Fruit fly (Drosophila melanogaster) whole organism, prepupa: Measurements from ENCODE around the gene comm3.
A peak's percentile ranks its signal among the peaks of the same experiment; 100 is the strongest.

Experiments used
- CG11294 ChIP-seq: fragments of 200-800 bp; sonication (Bioruptor generic); IDR thresholded peaks from 2 replicates; pipeline ENCODE4 v1.3.6; 2022; ENCODE audit warnings: missing biosample characterization, missing genetic modification characterization
- CG11762 ChIP-seq: fragments of 200-800 bp; sonication (Bioruptor generic); optimal IDR thresholded peaks from 3 replicates; lab custom pipeline; 2016; ENCODE audit warnings: missing biosample characterization, missing genetic modification characterization; ENCODE audit not compliant: insufficient read depth
- CG11902 ChIP-seq: fragments of 200-800 bp; sonication (Bioruptor generic); optimal IDR thresholded peaks from 3 replicates; lab custom pipeline; 2016; ENCODE audit warnings: missing biosample characterization, missing genetic modification characterization
- CG15336 ChIP-seq: fragments of 200-800 bp; sonication (Bioruptor generic); IDR thresholded peaks from 2 replicates; pipeline ENCODE4 v1.3.6; 2022; ENCODE audit warnings: missing biosample characterization, missing genetic modification characterization
- CG16779 ChIP-seq: fragments of 200-800 bp; sonication (Bioruptor generic); optimal IDR thresholded peaks from 3 replicates; lab custom pipeline; 2017; ENCODE audit warnings: missing biosample characterization, mild to moderate bottlenecking, missing genetic modification characterization
- CG3032 ChIP-seq: fragments of 200-800 bp; optimal IDR thresholded peaks from 2 replicates; lab custom pipeline; 2019; ENCODE audit warnings: missing biosample characterization, mild to moderate bottlenecking, missing genetic modification characterization, moderate library complexity
- CG31627 ChIP-seq: fragments of 200-800 bp; sonication (Bioruptor generic); optimal IDR thresholded peaks from 3 replicates; lab custom pipeline; 2016; ENCODE audit warnings: missing biosample characterization, missing genetic modification characterization
- CG34406 ChIP-seq: fragments of 200-800 bp; sonication (Bioruptor generic); optimal IDR thresholded peaks from 3 replicates; lab custom pipeline; 2016; ENCODE audit warnings: missing biosample characterization, missing genetic modification characterization
- CG3919 ChIP-seq: fragments of 200-800 bp; sonication (Bioruptor generic); optimal IDR thresholded peaks from 3 replicates; lab custom pipeline; 2016; ENCODE audit warnings: missing biosample characterization, missing genetic modification characterization
- CG6163 ChIP-seq: fragments of 200-800 bp; sonication (Bioruptor generic); IDR thresholded peaks from 3 replicates; pipeline ENCODE4 v1.3.6; 2022; ENCODE audit warnings: missing biosample characterization, missing genetic modification characterization
- CG6276 ChIP-seq: fragments of 200-800 bp; sonication (Bioruptor generic); optimal IDR thresholded peaks from 2 replicates; lab custom pipeline; 2017; ENCODE audit warnings: missing biosample characterization, mild to moderate bottlenecking, missing genetic modification characterization
- CG6792 ChIP-seq: fragments of 200-800 bp; sonication (Bioruptor generic); optimal IDR thresholded peaks from 3 replicates; lab custom pipeline; 2016; ENCODE audit warnings: missing biosample characterization, missing genetic modification characterization
- CG6808 ChIP-seq: fragments of 200-800 bp; sonication (Bioruptor generic); optimal IDR thresholded peaks from 3 replicates; lab custom pipeline; 2017; ENCODE audit warnings: missing biosample characterization, missing genetic modification characterization, mild to moderate bottlenecking, moderate library complexity, missing genetic modification reagents
- CG6854 ChIP-seq: fragments of 200-800 bp; sonication (Bioruptor generic); optimal IDR thresholded peaks from 2 replicates; lab custom pipeline; 2017; ENCODE audit warnings: missing biosample characterization, mild to moderate bottlenecking, missing genetic modification characterization
- CG7368 ChIP-seq: fragments of 200-800 bp; sonication (Bioruptor generic); optimal IDR thresholded peaks from 3 replicates; lab custom pipeline; 2016; ENCODE audit warnings: missing biosample characterization, missing genetic modification characterization
- CG8632 ChIP-seq: fragments of 200-800 bp; sonication (Bioruptor generic); optimal IDR thresholded peaks from 3 replicates; lab custom pipeline; 2016; ENCODE audit warnings: missing biosample characterization, missing genetic modification characterization
- CG9139 ChIP-seq: fragments of 200-800 bp; sonication (Bioruptor generic); optimal IDR thresholded peaks from 3 replicates; lab custom pipeline; 2017; ENCODE audit warnings: missing biosample characterization, mild to moderate bottlenecking, missing genetic modification characterization
- Eip75B ChIP-seq: fragments of 200-800 bp; sonication (Bioruptor generic); optimal IDR thresholded peaks from 3 replicates; lab custom pipeline; 2016; ENCODE audit warnings: missing biosample characterization, missing genetic modification characterization
- Ets21C ChIP-seq: fragments of 200-800 bp; sonication (Bioruptor generic); optimal IDR thresholded peaks from 3 replicates; lab custom pipeline; 2016; ENCODE audit warnings: missing biosample characterization, missing genetic modification characterization
- Gug ChIP-seq: fragments of 200-800 bp; sonication (Bioruptor generic); IDR thresholded peaks from 2 replicates; pipeline ENCODE4 v1.3.6; 2022; ENCODE audit warnings: missing biosample characterization, missing genetic modification characterization
- Hr38 ChIP-seq: sonication (Bioruptor generic); optimal IDR thresholded peaks from 2 replicates; lab custom pipeline; 2016; ENCODE audit warnings: missing biosample characterization, missing genetic modification characterization
- Hr39 ChIP-seq: fragments of 200-800 bp; sonication (Bioruptor generic); optimal IDR thresholded peaks from 2 replicates; lab custom pipeline; 2016; ENCODE audit warnings: missing biosample characterization, missing genetic modification characterization
- Lpt ChIP-seq: fragments of 200-800 bp; sonication (Bioruptor generic); optimal IDR thresholded peaks from 3 replicates; lab custom pipeline; 2016; ENCODE audit warnings: missing biosample characterization, missing genetic modification characterization
- Met ChIP-seq: fragments of 200-800 bp; sonication (Bioruptor generic); optimal IDR thresholded peaks from 3 replicates; lab custom pipeline; 2016; ENCODE audit warnings: missing biosample characterization, missing genetic modification characterization
- Sox102F ChIP-seq: fragments of 200-800 bp; sonication (Bioruptor generic); optimal IDR thresholded peaks from 2 replicates; lab custom pipeline; 2016; ENCODE audit warnings: missing biosample characterization, mild to moderate bottlenecking, missing genetic modification characterization
- Sox14 ChIP-seq: fragments of 200-800 bp; sonication (Bioruptor generic); optimal IDR thresholded peaks from 3 replicates; lab custom pipeline; 2016; ENCODE audit warnings: missing biosample characterization, missing genetic modification characterization
- Sox15 ChIP-seq: fragments of 200-800 bp; sonication (Bioruptor generic); optimal IDR thresholded peaks from 3 replicates; lab custom pipeline; 2016; ENCODE audit warnings: missing biosample characterization, missing genetic modification characterization
- achi ChIP-seq: fragments of 200-800 bp; sonication (Bioruptor generic); optimal IDR thresholded peaks from 3 replicates; lab custom pipeline; 2016; ENCODE audit warnings: missing biosample characterization, missing genetic modification characterization
- cyc ChIP-seq: fragments of 200-800 bp; sonication (Bioruptor generic); optimal IDR thresholded peaks from 3 replicates; lab custom pipeline; 2016; ENCODE audit warnings: missing biosample characterization, missing genetic modification characterization
- dac ChIP-seq: fragments of 200-800 bp; sonication (Bioruptor generic); optimal IDR thresholded peaks from 2 replicates; lab custom pipeline; 2017; ENCODE audit warnings: missing biosample characterization, mild to moderate bottlenecking, missing genetic modification characterization
- dsx ChIP-seq: fragments of 200-800 bp; optimal IDR thresholded peaks from 3 replicates; lab custom pipeline; 2019; ENCODE audit warnings: missing biosample characterization, mild to moderate bottlenecking, missing genetic modification characterization, moderate library complexity; ENCODE audit not compliant: poor library complexity, severe bottlenecking
- fd85E ChIP-seq: fragments of 200-800 bp; sonication (Bioruptor generic); optimal IDR thresholded peaks from 3 replicates; lab custom pipeline; 2016; ENCODE audit warnings: missing biosample characterization, missing genetic modification characterization
- fkh ChIP-seq: fragments of 200-800 bp; sonication (Bioruptor generic); optimal IDR thresholded peaks from 3 replicates; lab custom pipeline; 2017; ENCODE audit warnings: missing biosample characterization, mild to moderate bottlenecking, missing genetic modification characterization, moderate library complexity
- lz ChIP-seq: fragments of 200-800 bp; sonication (Bioruptor generic); optimal IDR thresholded peaks from 3 replicates; lab custom pipeline; 2016; ENCODE audit warnings: missing biosample characterization, missing genetic modification characterization
- net ChIP-seq: fragments of 200-800 bp; sonication (Bioruptor generic); optimal IDR thresholded peaks from 3 replicates; lab custom pipeline; 2016; ENCODE audit warnings: missing biosample characterization, missing genetic modification characterization
- pdm3 ChIP-seq: fragments of 200-800 bp; sonication (Bioruptor generic); optimal IDR thresholded peaks from 3 replicates; lab custom pipeline; 2016; ENCODE audit warnings: missing biosample characterization, missing genetic modification characterization
- spab ChIP-seq: fragments of 200-800 bp; sonication (Bioruptor generic); optimal IDR thresholded peaks from 2 replicates; lab custom pipeline; 2017; ENCODE audit warnings: missing biosample characterization, mild to moderate bottlenecking, missing genetic modification characterization, missing genetic modification reagents
- ss ChIP-seq, 2 experiments: fragments of 200-800 bp; sonication (Bioruptor generic); optimal IDR thresholded peaks; 2 replicates in 1 of 2; 3 replicates in 1 of 2; lab custom pipeline; 2017 to 2018; ENCODE audit warnings: mild to moderate bottlenecking in 2 of 2, missing biosample characterization in 2 of 2, missing genetic modification characterization in 2 of 2, moderate library complexity in 1 of 2
- svp ChIP-seq: fragments of 200-800 bp; sonication (Bioruptor generic); peaks from one replicate; lab custom pipeline; 2016; ENCODE audit warnings: missing biosample characterization, missing genetic modification characterization
- vri ChIP-seq: fragments of 200-800 bp; sonication (Bioruptor generic); optimal IDR thresholded peaks from 3 replicates; lab custom pipeline; 2016; ENCODE audit warnings: missing biosample characterization, mild to moderate bottlenecking, missing genetic modification characterization

The comm3 gene

dm6 chr3L:15692388-15692787 lies 44.8 kb upstream of the comm3 start:
- TF ChIP-seq Eip75B (no peak), lz (GFP tag; lab: Kevin White, UChicago) (no peak), CG11902 (GFP tag; lab: Kevin White, UChicago) (no peak), CG31627 (no peak), dac (GFP tag; lab: Kevin White, UChicago) (no peak), dsx (GFP tag; lab: Kevin White, UChicago) (no peak), Met (no peak), cyc (GFP tag; lab: Kevin White, UChicago) (no peak), CG3919 (GFP tag; lab: Kevin White, UChicago) (no peak), Sox14 (GFP tag; lab: Kevin White, UChicago) (no peak), Gug (GFP tag; lab: Robert Waterston, UW) (no peak)
- TF ChIP-seq, all 60 proteins: peak for 0

dm6 chr3L:15691968-15692367 lies 44.4 kb upstream of the comm3 start, which contains the start of gene CG34451:
Gene CG34451 (minus strand): TSS chr3L:15692068.
- no peak for TF ChIP-seq spab (GFP tag; lab: Kevin White, UChicago)
- TF ChIP-seq CG31627, result no peak
- no peak for TF ChIP-seq lz (GFP tag; lab: Kevin White, UChicago)
- TF ChIP-seq CG3919 (GFP tag; lab: Kevin White, UChicago), result no peak
- TF ChIP-seq CG11762 (GFP tag; lab: Kevin White, UChicago), result no peak
- no peak for TF ChIP-seq CG6792
- TF ChIP-seq net (GFP tag; lab: Kevin White, UChicago), result no peak
- TF ChIP-seq achi (GFP tag; lab: Kevin White, UChicago), result no peak
- no peak for TF ChIP-seq Eip75B
- no peak for TF ChIP-seq CG6163 (GFP tag; lab: Robert Waterston, UW)
- no peak for TF ChIP-seq ss (GFP tag; optimal IDR thresholded peaks at IDR 0.05; lab: Kevin White, UChicago)

dm6 chr3L:15690711-15691591 lies 43.4 kb upstream of the comm3 start:
- no peak for TF ChIP-seq CG8632 (GFP tag; lab: Kevin White, UChicago)
- no peak for TF ChIP-seq CG6854
- TF ChIP-seq fkh (GFP tag; lab: Kevin White, UChicago), result peak; percentile 60
- TF ChIP-seq Met, result peak; percentile 68
- TF ChIP-seq fd85E (GFP tag; lab: Kevin White, UChicago), result no peak
- TF ChIP-seq Lpt (GFP tag; lab: Kevin White, UChicago), result no peak
- TF ChIP-seq CG16779 (tag; lab: Kevin White, UChicago), result no peak
- peak; percentile 18 for TF ChIP-seq cyc (GFP tag; lab: Kevin White, UChicago)
- TF ChIP-seq lz (GFP tag; lab: Kevin White, UChicago), result no peak
- no peak for TF ChIP-seq CG3032 (tag; lab: Kevin White, UChicago)
- TF ChIP-seq CG34406 (GFP tag; lab: Kevin White, UChicago), result no peak
- TF ChIP-seq Eip75B, result no peak
- no peak for TF ChIP-seq vri (GFP tag; lab: Kevin White, UChicago)
- no peak for TF ChIP-seq CG6792
- TF ChIP-seq CG7368 (GFP tag; lab: Kevin White, UChicago), result no peak
- TF ChIP-seq Sox102F (GFP tag; lab: Kevin White, UChicago), result no peak
- TF ChIP-seq spab (GFP tag; lab: Kevin White, UChicago), result no peak
- no peak for TF ChIP-seq CG6808 (GFP tag; lab: Kevin White, UChicago)
- TF ChIP-seq pdm3 (GFP tag; lab: Kevin White, UChicago), result no peak
- no peak for TF ChIP-seq dsx (GFP tag; lab: Kevin White, UChicago)
- TF ChIP-seq CG6276, result no peak
- TF ChIP-seq svp, result peak; percentile 77
- TF ChIP-seq CG15336 (GFP tag; lab: Robert Waterston, UW), result no peak
- TF ChIP-seq Hr38, result no peak
- no peak for TF ChIP-seq CG31627
- no peak for TF ChIP-seq Sox15 (GFP tag; lab: Kevin White, UChicago)
- TF ChIP-seq Gug (GFP tag; lab: Robert Waterston, UW), result no peak
- TF ChIP-seq CG11294 (GFP tag; lab: Robert Waterston, UW), result no peak
- TF ChIP-seq CG3919 (GFP tag; lab: Kevin White, UChicago), result no peak
- TF ChIP-seq Hr39 (GFP tag; lab: Kevin White, UChicago), result no peak
- no peak for TF ChIP-seq Ets21C (GFP tag; lab: Kevin White, UChicago)
- TF ChIP-seq CG9139 (GFP tag; lab: Kevin White, UChicago), result no peak
